Fruit fly (Drosophila melanogaster): ENCODE results near the gene Gbeta13F.

The Gbeta13F gene

dm6 chrX:15869843-15870242 is 9.9 kb downstream of the Gbeta13F start, which contains the start of gene CG16952 (continued):
- TF ChIP-seq CG9876 (GFP tag; optimal IDR thresholded peaks at IDR 0.05), result no peak

- TF ChIP-seq en (GFP tag; optimal IDR thresholded peaks at IDR 0.05) (no peak), HLH3B (GFP tag; IDR thresholded peaks at IDR 0.05) (peak; percentile 47; the same call in 1 of the 2 replicates), Jarid2 (GFP tag; optimal IDR thresholded peaks at IDR 0.05) (no peak), al (GFP tag; IDR thresholded peaks at IDR 0.05) (no peak), maf-S (GFP tag; optimal IDR thresholded peaks at IDR 0.05) (peak; percentile 52), CG1792 (GFP tag; optimal IDR thresholded peaks at IDR 0.05) (peak; percentile 73), YL-1 (GFP tag; optimal IDR thresholded peaks at IDR 0.05) (peak; percentile 37), Dp (GFP tag; optimal IDR thresholded peaks at IDR 0.05) (no peak), br (optimal IDR thresholded peaks at IDR 0.05) (no peak), mirr (GFP tag; optimal IDR thresholded peaks at IDR 0.05) (peak; percentile 93), hkb (optimal IDR thresholded peaks at IDR 0.05) (no peak), hkb (GFP tag; IDR thresholded peaks at IDR 0.05) (peak; percentile 79), nom (GFP tag; optimal IDR thresholded peaks at IDR 0.05) (peak; percentile 75), wek (GFP tag; optimal IDR thresholded peaks at IDR 0.05) (peak; percentile 90), B-H2 (GFP tag; optimal IDR thresholded peaks at IDR 0.05) (peak; percentile 84), z (GFP tag; IDR thresholded peaks at IDR 0.05) (no peak), kah (GFP tag; optimal IDR thresholded peaks at IDR 0.05) (peak; percentile 71), CG33213 (GFP tag; optimal IDR thresholded peaks at IDR 0.05) (peak; percentile 68), CG32772 (GFP tag; IDR thresholded peaks at IDR 0.05) (no peak), lab (GFP tag; optimal IDR thresholded peaks at IDR 0.05) (no peak), dmrt11E (tag; optimal IDR thresholded peaks at IDR 0.05) (peak; percentile 19), bbx (GFP tag; IDR thresholded peaks at IDR 0.05; ENCODE audit: partially characterized antibody) (no peak), dmrt99B (tag; optimal IDR thresholded peaks at IDR 0.05) (no peak), CG10366 (GFP tag; IDR thresholded peaks at IDR 0.05) (no peak), CG11085 (GFP tag; IDR thresholded peaks at IDR 0.05) (no peak), grn (GFP tag; optimal IDR thresholded peaks at IDR 0.05) (peak; percentile 48), CG7839 (tag; optimal IDR thresholded peaks at IDR 0.05) (no peak), bigmax (GFP tag; optimal IDR thresholded peaks at IDR 0.05) (peak; percentile 32), stc (GFP tag; IDR thresholded peaks at IDR 0.05) (no peak), tin (GFP tag; optimal IDR thresholded peaks at IDR 0.05) (no peak), CG11723 (GFP tag; optimal IDR thresholded peaks at IDR 0.05) (no peak), CG32532 (GFP tag; IDR thresholded peaks at IDR 0.05) (peak; percentile 16; the same call in 1 of the 2 replicates), stwl (tag; optimal IDR thresholded peaks at IDR 0.05) (no peak), wdn (GFP tag; IDR thresholded peaks at IDR 0.05) (peak; percentile 31; the same call in 1 of the 2 replicates), pan (optimal IDR thresholded peaks at IDR 0.05) (no peak), pan (GFP tag; optimal IDR thresholded peaks at IDR 0.05 in 1 of 2, IDR thresholded peaks at IDR 0.05 in 1 of 2) (peak in 1 of 2 experiments; percentile 23), org-1 (GFP tag; optimal IDR thresholded peaks at IDR 0.05) (peak; percentile 62), CG31441 (GFP tag; IDR thresholded peaks at IDR 0.05) (no peak), gsb (GFP tag; IDR thresholded peaks at IDR 0.05) (no peak), cad (GFP tag; optimal IDR thresholded peaks at IDR 0.05) (no peak), CG1832 (GFP tag; optimal IDR thresholded peaks at IDR 0.05) (no peak), Nf-YC (tag; optimal IDR thresholded peaks at IDR 0.05) (no peak), Abd-B (GFP tag; optimal IDR thresholded peaks at IDR 0.05) (no peak), CG34376 (GFP tag; optimal IDR thresholded peaks at IDR 0.05) (peak; percentile 92), Dfd (GFP tag; optimal IDR thresholded peaks at IDR 0.05) (no peak), repo (GFP tag; optimal IDR thresholded peaks at IDR 0.05) (peak; percentile 51), Doc2 (GFP tag; IDR thresholded peaks at IDR 0.05) (no peak)
Observed at dm6 chrX:15870777-15871757, 11.2 kb downstream of the Gbeta13F start.

Measured in whole organism, embryonic.